Fruit fly (Drosophila melanogaster) whole organism, pupa: ENCODE measurements around the gene GluRIIC.

Experiments
- CG10348 ChIP-seq: fragments of 200-800 bp; sonication (Bioruptor generic); IDR thresholded peaks from 2 replicates; pipeline ENCODE4 v1.3.6; 2022; ENCODE audit warnings: missing biosample characterization, missing genetic modification characterization
- CG12605 ChIP-seq: fragments of 200-800 bp; sonication (Bioruptor generic); IDR thresholded peaks from 2 replicates; pipeline ENCODE4 v1.3.6; 2022; ENCODE audit warnings: missing biosample characterization, missing genetic modification characterization
- CG13204 ChIP-seq: fragments of 200-800 bp; sonication (Bioruptor generic); optimal IDR thresholded peaks from 2 replicates; lab custom pipeline; 2018; ENCODE audit warnings: missing biosample characterization, mild to moderate bottlenecking, missing genetic modification characterization, moderate library complexity
- CG14655 ChIP-seq: fragments of 200-800 bp; sonication (Bioruptor generic); optimal IDR thresholded peaks from 3 replicates; lab custom pipeline; 2017; ENCODE audit warnings: mild to moderate bottlenecking, missing biosample characterization, missing genetic modification reagents, missing genetic modification characterization
- CG15710 ChIP-seq: fragments of 200-800 bp; sonication (Bioruptor generic); optimal IDR thresholded peaks from 2 replicates; lab custom pipeline; 2018; ENCODE audit warnings: missing biosample characterization, mild to moderate bottlenecking, missing genetic modification characterization, moderate library complexity
- CG17806 ChIP-seq: fragments of 200-800 bp; sonication (Bioruptor generic); optimal IDR thresholded peaks from 2 replicates; lab custom pipeline; 2018; ENCODE audit warnings: missing biosample characterization, mild to moderate bottlenecking, missing genetic modification characterization, moderate library complexity
- CG32121 ChIP-seq: fragments of 200-800 bp; sonication (Bioruptor generic); IDR thresholded peaks from 2 replicates; pipeline ENCODE4 v1.3.6; 2022; ENCODE audit warnings: missing biosample characterization, missing genetic modification characterization
- CG34367 ChIP-seq: fragments of 200-800 bp; sonication (Bioruptor generic); optimal IDR thresholded peaks from 2 replicates; lab custom pipeline; 2018; ENCODE audit warnings: missing biosample characterization, mild to moderate bottlenecking, missing genetic modification characterization
- CG4496 ChIP-seq: fragments of 200-800 bp; sonication (Bioruptor generic); IDR thresholded peaks from 3 replicates; pipeline ENCODE4 v1.3.6; 2022; ENCODE audit warnings: missing biosample characterization, missing genetic modification characterization
- CG8159 ChIP-seq: fragments of 200-800 bp; sonication (Bioruptor generic); optimal IDR thresholded peaks from 3 replicates; lab custom pipeline; 2018; ENCODE audit warnings: missing biosample characterization, mild to moderate bottlenecking, missing genetic modification characterization, moderate library complexity
- CG8301 ChIP-seq: fragments of 200-800 bp; sonication (Bioruptor generic); optimal IDR thresholded peaks from 2 replicates; lab custom pipeline; 2018; ENCODE audit warnings: missing biosample characterization, mild to moderate bottlenecking, missing genetic modification characterization
- CG9948 ChIP-seq: fragments of 200-800 bp; sonication (Bioruptor generic); optimal IDR thresholded peaks from 2 replicates; lab custom pipeline; 2018; ENCODE audit warnings: missing biosample characterization, mild to moderate bottlenecking, missing genetic modification characterization, moderate library complexity
- D1 ChIP-seq: fragments of 200-800 bp; sonication (Bioruptor generic); optimal IDR thresholded peaks from 2 replicates; lab custom pipeline; 2018; ENCODE audit warnings: missing biosample characterization, mild to moderate bottlenecking, missing genetic modification characterization, moderate library complexity
- EcR ChIP-seq: fragments of 200-800 bp; sonication (Bioruptor generic); optimal IDR thresholded peaks from 3 replicates; lab custom pipeline; 2019; ENCODE audit warnings: missing biosample characterization, missing genetic modification characterization, mild to moderate bottlenecking, moderate library complexity, missing genetic modification reagents
- Ets98B ChIP-seq: fragments of 200-800 bp; sonication (Bioruptor generic); IDR thresholded peaks from 2 replicates; pipeline ENCODE4 v1.3.6; 2022; ENCODE audit warnings: missing biosample characterization, missing genetic modification characterization
- Pif1A ChIP-seq: fragments of 200-800 bp; sonication (Bioruptor generic); optimal IDR thresholded peaks from 3 replicates; lab custom pipeline; 2016; ENCODE audit warnings: missing biosample characterization, missing genetic modification characterization
- Pif1B ChIP-seq: fragments of 200-800 bp; sonication (Bioruptor generic); optimal IDR thresholded peaks from 3 replicates; lab custom pipeline; 2016; ENCODE audit warnings: missing biosample characterization, missing genetic modification characterization
- Snoo ChIP-seq: fragments of 200-800 bp; sonication (Bioruptor generic); optimal IDR thresholded peaks from 3 replicates; lab custom pipeline; 2017; ENCODE audit warnings: missing biosample characterization, mild to moderate bottlenecking, missing genetic modification characterization, inconsistent platforms
- fd96Ca ChIP-seq: fragments of 200-800 bp; sonication (Bioruptor generic); IDR thresholded peaks from 3 replicates; pipeline ENCODE4 v1.3.6; 2022; ENCODE audit warnings: missing biosample characterization, missing genetic modification characterization
- gl ChIP-seq: fragments of 200-800 bp; sonication (Bioruptor generic); optimal IDR thresholded peaks from 2 replicates; lab custom pipeline; 2018; ENCODE audit warnings: missing biosample characterization, mild to moderate bottlenecking, missing genetic modification characterization
- rn ChIP-seq: fragments of 200-800 bp; sonication (Bioruptor generic); IDR thresholded peaks from 2 replicates; pipeline ENCODE4 v1.3.6; 2022; ENCODE audit warnings: missing biosample characterization, missing genetic modification characterization

The GluRIIC gene

dm6 chr2L:913850-914391, at the start of gene GluRIIC:
Gene GluRIIC, plus strand, starts transcription at chr2L:914086.
- TF ChIP-seq CG34367 (tag; lab: Kevin White, UChicago), result no peak
- TF ChIP-seq CG17806 (tag; lab: Kevin White, UChicago), result no peak
- TF ChIP-seq CG32121 (GFP tag; lab: Robert Waterston, UW), result no peak
- no peak for TF ChIP-seq CG13204 (GFP tag; lab: Kevin White, UChicago)
- no peak for TF ChIP-seq CG8301
- no peak for TF ChIP-seq fd96Ca (GFP tag; lab: Robert Waterston, UW)
- TF ChIP-seq CG15710, result no peak
- no peak for TF ChIP-seq Pif1A (GFP tag; lab: Kevin White, UChicago)
- no peak for TF ChIP-seq Snoo (tag; lab: Kevin White, UChicago)
- TF ChIP-seq gl (tag; lab: Kevin White, UChicago), result no peak
- no peak for TF ChIP-seq rn (GFP tag; lab: Robert Waterston, UW)
- no peak for TF ChIP-seq CG4496 (GFP tag; lab: Robert Waterston, UW)
- no peak for TF ChIP-seq CG9948 (tag; lab: Kevin White, UChicago)
- no peak for TF ChIP-seq D1
- no peak for TF ChIP-seq CG10348
- TF ChIP-seq CG8159, result no peak
- no peak for TF ChIP-seq CG14655
- no peak for TF ChIP-seq Ets98B (GFP tag; lab: Robert Waterston, UW)
- TF ChIP-seq EcR (GFP tag; lab: Kevin White, UChicago), result no peak

- TF ChIP-seq CG10348 (peak; percentile 87), Snoo (tag; lab: Kevin White, UChicago) (peak; percentile 97), EcR (GFP tag; lab: Kevin White, UChicago) (peak; percentile 89), gl (tag; lab: Kevin White, UChicago) (peak; percentile 92), CG15710 (peak; percentile 95), D1 (no peak), CG9948 (tag; lab: Kevin White, UChicago) (peak; percentile 94), CG4496 (GFP tag; lab: Robert Waterston, UW) (peak; percentile 98), CG13204 (GFP tag; lab: Kevin White, UChicago) (peak; percentile 85), CG8301 (peak; percentile 93), Pif1B (GFP tag; lab: Kevin White, UChicago) (peak; percentile 97), CG17806 (tag; lab: Kevin White, UChicago) (peak; percentile 95), Ets98B (GFP tag; lab: Robert Waterston, UW) (peak; percentile 98), CG12605 (GFP tag; lab: Robert Waterston, UW) (peak; percentile 96), fd96Ca (GFP tag; lab: Robert Waterston, UW) (peak; percentile 98), CG8159 (peak; percentile 95), CG34367 (tag; lab: Kevin White, UChicago) (peak; percentile 95), rn (GFP tag; lab: Robert Waterston, UW) (peak; percentile 97), CG14655 (peak; percentile 96), CG32121 (GFP tag; lab: Robert Waterston, UW) (peak; percentile 97), Pif1A (GFP tag; lab: Kevin White, UChicago) (peak; percentile 98)
These were observed 48.0 kb upstream of the GluRIIC start for dm6 chr2L:865851-866250.

DNA sequence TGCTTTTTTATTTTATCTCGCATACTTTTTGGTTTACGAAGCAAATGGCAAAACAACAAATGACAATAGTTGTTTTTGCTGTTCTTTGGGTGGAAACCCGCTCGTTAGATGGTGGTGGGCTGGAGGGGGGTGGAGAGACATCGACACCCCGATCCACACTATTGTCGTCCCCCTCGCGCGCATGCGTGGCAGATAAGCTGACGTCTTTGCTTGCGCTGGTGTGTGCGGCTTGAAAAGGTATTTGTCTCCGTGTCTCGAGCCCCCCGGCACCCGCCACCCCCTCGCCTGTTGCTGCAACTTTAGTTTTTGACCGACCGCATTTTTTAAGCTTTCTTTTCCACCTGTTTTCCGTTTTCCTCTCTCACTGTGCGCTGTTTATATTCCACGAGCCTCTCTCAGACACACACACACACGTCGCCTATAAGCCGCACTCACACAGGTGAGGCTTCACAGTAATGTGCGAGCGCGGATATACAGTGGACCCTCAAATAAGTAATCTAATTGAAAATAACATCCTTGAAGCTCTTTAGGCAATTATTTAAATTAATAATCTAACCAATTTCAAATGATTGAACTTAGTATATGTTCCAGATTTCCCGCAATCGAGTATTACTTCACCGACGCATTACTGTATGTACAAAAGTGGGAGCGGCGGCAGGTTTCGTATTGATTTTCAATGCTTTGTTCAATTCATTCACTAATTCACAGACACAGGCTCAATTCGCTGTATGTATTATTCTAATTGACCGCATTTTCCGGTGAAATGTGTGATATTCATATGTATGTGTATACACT, 46.7 kb upstream of the GluRIIC start:
- TF ChIP-seq D1 (no peak), CG10348 (peak; percentile 86), Snoo (tag; lab: Kevin White, UChicago) (peak; percentile 91), CG4496 (GFP tag; lab: Robert Waterston, UW) (peak; percentile 97), CG8159 (peak; percentile 85), CG15710 (peak; percentile 91), Pif1A (GFP tag; lab: Kevin White, UChicago) (peak; percentile 93), CG8301 (peak; percentile 91), CG34367 (tag; lab: Kevin White, UChicago) (peak; percentile 81), CG13204 (GFP tag; lab: Kevin White, UChicago) (peak; percentile 63), CG12605 (GFP tag; lab: Robert Waterston, UW) (peak; percentile 93), rn (GFP tag; lab: Robert Waterston, UW) (peak; percentile 79), Pif1B (GFP tag; lab: Kevin White, UChicago) (peak; percentile 91), CG17806 (tag; lab: Kevin White, UChicago) (peak; percentile 86), CG14655 (peak; percentile 90), CG9948 (tag; lab: Kevin White, UChicago) (peak; percentile 80), CG32121 (GFP tag; lab: Robert Waterston, UW) (peak; percentile 93), fd96Ca (GFP tag; lab: Robert Waterston, UW) (peak; percentile 94), EcR (GFP tag; lab: Kevin White, UChicago) (peak; percentile 4), gl (tag; lab: Kevin White, UChicago) (peak; percentile 62), Ets98B (GFP tag; lab: Robert Waterston, UW) (peak; percentile 95)
- TF ChIP-seq, all 21 proteins: peak for 20

- TF ChIP-seq CG17806 (tag; lab: Kevin White, UChicago) (no peak), CG12605 (GFP tag; lab: Robert Waterston, UW) (no peak; the same call in 1 of the 2 replicates), Ets98B (GFP tag; lab: Robert Waterston, UW) (peak; percentile 52), fd96Ca (GFP tag; lab: Robert Waterston, UW) (0 out of 3 replicates have a peak, but pooled peaks have one; percentile 7), EcR (GFP tag; lab: Kevin White, UChicago) (peak; percentile 36), CG14655 (peak; percentile 29), Pif1A (GFP tag; lab: Kevin White, UChicago) (peak; percentile 3), CG34367 (tag; lab: Kevin White, UChicago) (no peak), CG15710 (peak; percentile 33), CG32121 (GFP tag; lab: Robert Waterston, UW) (peak; percentile 34; the same call in 1 of the 2 replicates), CG13204 (GFP tag; lab: Kevin White, UChicago) (peak; percentile 7), CG8301 (peak; percentile 32), rn (GFP tag; lab: Robert Waterston, UW) (no peak), gl (tag; lab: Kevin White, UChicago) (no peak), Pif1B (GFP tag; lab: Kevin White, UChicago) (peak; percentile 60), CG4496 (GFP tag; lab: Robert Waterston, UW) (peak; percentile 41; the same call in 1 of the 3 replicates), D1 (no peak), CG9948 (tag; lab: Kevin White, UChicago) (peak; percentile 6), CG8159 (peak; percentile 44), Snoo (tag; lab: Kevin White, UChicago) (no peak), CG10348 (no peak)
These were observed 45.8 kb upstream of the GluRIIC start, which contains the start of gene aru for dm6 chr2L:867899-868605. Gene aru, minus strand, starts transcription at chr2L:868354.
